Worm (Caenorhabditis elegans) whole organism, mixed stage, embryonic: Measurements from ENCODE around the gene C37C3.1.

ENCODE experiments used
- M03D4.4 ChIP-seq: sonication (generic microtip); optimal IDR thresholded peaks from 2 replicates; lab custom pipeline; 2017; ENCODE audit warnings: mild to moderate bottlenecking, missing genetic modification characterization, missing compliant biosample characterization
- bed-3 ChIP-seq: fragments of 200-800 bp; sonication (Bioruptor generic); optimal IDR thresholded peaks from 3 replicates; lab custom pipeline; 2018; ENCODE audit warnings: mild to moderate bottlenecking, missing genetic modification characterization, moderate library complexity, missing compliant biosample characterization
- ces-1 ChIP-seq: fragments of 150-350 bp; optimal IDR thresholded peaks from 2 replicates; lab custom pipeline; 2014; ENCODE audit warnings: missing biosample characterization, missing genetic modification reagents, missing genetic modification characterization
- cnd-1 ChIP-seq: fragments of 200-800 bp; sonication (Bioruptor generic); optimal IDR thresholded peaks from 2 replicates; lab custom pipeline; 2018; ENCODE audit warnings: mild to moderate bottlenecking, missing genetic modification characterization, missing compliant biosample characterization
- lin-13 ChIP-seq: fragments of 150-350 bp; optimal IDR thresholded peaks from 2 replicates; lab custom pipeline; 2014; ENCODE audit warnings: missing biosample characterization, missing genetic modification characterization
- lsy-2 ChIP-seq: fragments of 150-350 bp; optimal IDR thresholded peaks from 2 replicates; lab custom pipeline; 2014; ENCODE audit warnings: missing biosample characterization, missing genetic modification characterization
- mep-1 ChIP-seq: fragments of 150-350 bp; optimal IDR thresholded peaks from 2 replicates; lab custom pipeline; 2017; ENCODE audit warnings: missing biosample characterization, missing genetic modification reagents, missing genetic modification characterization, inconsistent platforms
- nhr-237 ChIP-seq: fragments of 150-350 bp; optimal IDR thresholded peaks from 2 replicates; lab custom pipeline; 2014; ENCODE audit warnings: missing biosample characterization, missing genetic modification characterization
- nhr-76 ChIP-seq: sonication (generic microtip); optimal IDR thresholded peaks from 2 replicates; lab custom pipeline; 2017; ENCODE audit warnings: missing biosample characterization, missing genetic modification characterization
- pha-4 ChIP-seq: fragments of 150-350 bp; optimal IDR thresholded peaks from 2 replicates; lab custom pipeline; 2018; ENCODE audit warnings: missing biosample characterization, missing genetic modification reagents, missing genetic modification characterization
- snpc-4 ChIP-seq: fragments of 150-350 bp; optimal IDR thresholded peaks from 2 replicates; lab custom pipeline; 2014; ENCODE audit warnings: missing biosample characterization, missing genetic modification characterization
- sptf-1 ChIP-seq: sonication (generic microtip); optimal IDR thresholded peaks from 2 replicates; lab custom pipeline; 2017; ENCODE audit warnings: mild to moderate bottlenecking, missing genetic modification characterization, moderate library complexity, missing compliant biosample characterization
- ztf-11 ChIP-seq: fragments of 150-350 bp; optimal IDR thresholded peaks from 2 replicates; lab custom pipeline; 2014; ENCODE audit warnings: missing biosample characterization, missing genetic modification characterization

ce11 chrV:7825836-7826235 is 31.9 kb upstream of the C37C3.1 start:
- TF ChIP-seq snpc-4 (tag; lab: Kevin White, UChicago) (no peak), nhr-76 (tag; lab: Kevin White, UChicago) (no peak), lsy-2 (tag; lab: Kevin White, UChicago) (no peak), bed-3 (GFP tag; lab: Kevin White, UChicago) (no peak), M03D4.4 (no peak), nhr-237 (tag; lab: Kevin White, UChicago) (no peak), lin-13 (no peak), pha-4 (tag; lab: Kevin White, UChicago) (no peak), ces-1 (no peak), cnd-1 (tag; lab: Kevin White, UChicago) (no peak), mep-1 (no peak), sptf-1 (no peak), ztf-11 (tag; lab: Kevin White, UChicago) (no peak)
